Fruit fly (Drosophila melanogaster) S2 (cell line): ENCODE data around the gene CG5676.

Experiments used
- CG8478 ChIP-seq: fragments of >200 bp; optimal IDR thresholded peaks from 2 replicates; lab custom pipeline; 2018
- CTCF ChIP-seq, 2 experiments: fragments of >200 bp; optimal IDR thresholded peaks; 2 replicates each; lab custom pipeline; 2018

- TF ChIP-seq CG8478 (lab: Kevin White, UChicago) (no peak), CTCF (optimal IDR thresholded peaks at IDR 0.05; lab: Kevin White, UChicago) (no peak)
Measured at dm6 chr2L:10294798-10295669, 39.3 kb upstream of the CG5676 start, which contains the start of gene Hand.
